Worm (Caenorhabditis elegans) whole organism, L2 larva: Measurements from ENCODE around the gene W02D7.11.

ENCODE experiments used
- R02D3.7 ChIP-seq: fragments of 150-350 bp; optimal IDR thresholded peaks from 2 replicates; lab custom pipeline; 2014; ENCODE audit warnings: missing biosample characterization, missing genetic modification characterization
- ama-1 ChIP-seq: fragments of 150-350 bp; optimal IDR thresholded peaks from 2 replicates; lab custom pipeline; 2018; ENCODE audit warnings: inconsistent platforms
- ceh-16 ChIP-seq: fragments of 150-350 bp; optimal IDR thresholded peaks from 2 replicates; lab custom pipeline; 2014; ENCODE audit warnings: missing biosample characterization, missing genetic modification characterization
- dmd-4 ChIP-seq: sonication (generic microtip); optimal IDR thresholded peaks from 2 replicates; lab custom pipeline; 2017; ENCODE audit warnings: missing biosample characterization, missing genetic modification characterization
- lin-13 ChIP-seq: fragments of 150-350 bp; optimal IDR thresholded peaks from 2 replicates; lab custom pipeline; 2014; ENCODE audit warnings: missing biosample characterization, missing genetic modification reagents, missing genetic modification characterization
- lsy-2 ChIP-seq, 2 experiments: fragments of 150-350 bp in 1 of 2; sonication (generic microtip) in 1 of 2; optimal IDR thresholded peaks; 2 replicates each; lab custom pipeline; 2014 to 2017; ENCODE audit warnings: missing biosample characterization in 2 of 2, missing genetic modification characterization in 2 of 2
- mdl-1 ChIP-seq, 2 experiments: fragments of 150-350 bp in 1 of 2; sonication (generic microtip) in 1 of 2; optimal IDR thresholded peaks; 2 replicates each; lab custom pipeline; 2017; ENCODE audit warnings: missing biosample characterization in 2 of 2, missing genetic modification characterization in 2 of 2
- nhr-237 ChIP-seq: fragments of 150-350 bp; optimal IDR thresholded peaks from 2 replicates; lab custom pipeline; 2014; ENCODE audit warnings: missing biosample characterization, missing genetic modification characterization
- skn-1 ChIP-seq: sonication (generic microtip); optimal IDR thresholded peaks from 2 replicates; lab custom pipeline; 2017; ENCODE audit warnings: missing biosample characterization, missing genetic modification characterization
- unc-62 ChIP-seq: fragments of 150-350 bp; optimal IDR thresholded peaks from 2 replicates; lab custom pipeline; 2014; ENCODE audit warnings: missing biosample characterization, missing genetic modification reagents, missing genetic modification characterization
- ztf-11 ChIP-seq: sonication (generic microtip); optimal IDR thresholded peaks from 2 replicates; lab custom pipeline; 2017; ENCODE audit warnings: missing biosample characterization, missing genetic modification characterization

ce11 chrV:8268902-8269301 is 35.4 kb downstream of the W02D7.11 start, which contains the start of the genes asp-6 and asp-12:
- TF ChIP-seq skn-1 (tag; lab: Kevin White, UChicago) (no peak), ceh-16 (no peak), unc-62 (no peak), lin-13 (GFP tag; lab: Kevin White, UChicago) (no peak), dmd-4 (tag; lab: Kevin White, UChicago) (no peak), nhr-237 (tag; lab: Kevin White, UChicago) (no peak), ztf-11 (tag; lab: Kevin White, UChicago) (no peak), ama-1 (no peak), lsy-2 (tag; optimal IDR thresholded peaks at IDR 0.05; lab: Kevin White, UChicago) (no peak), mdl-1 (tag; optimal IDR thresholded peaks at IDR 0.05; lab: Kevin White, UChicago) (no peak), R02D3.7 (no peak)
